Fruit fly (Drosophila melanogaster) whole organism, embryonic: ENCODE measurements around the gene CG7966.

Experiments used
- Blimp-1 ChIP-seq: fragments of 200-800 bp; sonication (Bioruptor generic); optimal IDR thresholded peaks from 3 replicates; lab custom pipeline; 2018; ENCODE audit warnings: missing biosample characterization, missing genetic modification characterization, mild to moderate bottlenecking, moderate library complexity, missing genetic modification reagents
- CG11696 ChIP-seq: fragments of 200-800 bp; sonication (Bioruptor generic); IDR thresholded peaks from 2 replicates; pipeline ENCODE4 v1.3.6; 2022; ENCODE audit warnings: missing biosample characterization, missing genetic modification characterization
- CG1529 ChIP-seq: fragments of 200-800 bp; sonication (Bioruptor generic); optimal IDR thresholded peaks from 3 replicates; lab custom pipeline; 2018; ENCODE audit warnings: missing biosample characterization, missing genetic modification characterization
- CG30431 ChIP-seq: fragments of 200-800 bp; sonication (Bioruptor generic); optimal IDR thresholded peaks from 2 replicates; lab custom pipeline; 2017; ENCODE audit warnings: missing biosample characterization, missing genetic modification characterization
- Dad ChIP-seq: fragments of 200-800 bp; sonication (Bioruptor generic); optimal IDR thresholded peaks from 3 replicates; lab custom pipeline; 2016; ENCODE audit warnings: missing biosample characterization, missing genetic modification characterization
- fu2 ChIP-seq: fragments of 200-800 bp; sonication (Bioruptor generic); optimal IDR thresholded peaks from 2 replicates; lab custom pipeline; 2016; ENCODE audit warnings: missing biosample characterization, missing genetic modification characterization
- lab ChIP-seq: fragments of 200-800 bp; sonication (Bioruptor generic); optimal IDR thresholded peaks from 3 replicates; lab custom pipeline; 2017; ENCODE audit warnings: missing biosample characterization, missing genetic modification characterization, mild to moderate bottlenecking, moderate library complexity, missing genetic modification reagents
- nom ChIP-seq: fragments of 200-800 bp; sonication (Bioruptor generic); optimal IDR thresholded peaks from 2 replicates; lab custom pipeline; 2017; ENCODE audit warnings: missing biosample characterization, missing genetic modification characterization, mild to moderate bottlenecking, moderate library complexity, missing genetic modification reagents

DNA sequence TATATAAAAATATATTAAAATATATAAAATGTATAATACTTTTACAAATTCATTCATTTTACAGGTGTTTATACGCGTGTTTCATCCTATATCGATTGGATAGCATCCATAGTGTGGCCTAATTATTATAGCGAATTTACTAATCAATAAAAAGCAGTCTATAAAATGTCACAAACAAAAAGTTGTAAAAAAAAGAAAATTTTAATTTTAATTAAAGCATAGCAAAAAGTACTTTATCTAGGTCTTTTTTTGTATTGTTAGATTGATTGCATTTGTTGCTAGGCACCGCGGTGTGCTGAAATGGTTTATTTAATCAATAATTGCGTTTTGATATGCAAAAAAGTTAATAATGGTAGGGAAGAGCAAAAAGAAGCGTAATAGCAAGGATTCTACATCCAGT, 7.4 kb downstream of the CG7966 start, which contains the start of gene CG45122:
- TF ChIP-seq CG11696 (GFP tag; lab: Robert Waterston, UW) (no peak), CG1529 (GFP tag; lab: Kevin White, UChicago) (no peak), fu2 (GFP tag; lab: Kevin White, UChicago) (no peak), lab (GFP tag; lab: Kevin White, UChicago) (no peak), Dad (GFP tag; lab: Kevin White, UChicago) (no peak), Blimp-1 (GFP tag; lab: Kevin White, UChicago) (no peak), CG30431 (GFP tag; lab: Kevin White, UChicago) (no peak), nom (GFP tag; lab: Kevin White, UChicago) (no peak)
